Worm (Caenorhabditis elegans) whole organism, L4 larva: ENCODE results near the gene rcan-1.

Experiments used
- F37D6.2 ChIP-seq: sonication (generic microtip); optimal IDR thresholded peaks from 2 replicates; lab custom pipeline; 2016; ENCODE audit warnings: mild to moderate bottlenecking, missing genetic modification characterization, missing compliant biosample characterization
- F49E8.2 ChIP-seq: sonication (generic microtip); optimal IDR thresholded peaks from 2 replicates; lab custom pipeline; 2016; ENCODE audit warnings: missing compliant biosample characterization, mild to moderate bottlenecking, missing genetic modification characterization, borderline replicate concordance
- R02D3.7 ChIP-seq: fragments of 150-350 bp; sonication (generic microtip); optimal IDR thresholded peaks from 3 replicates; lab custom pipeline; 2014; ENCODE audit warnings: missing biosample characterization, missing genetic modification characterization
- ZK546.5 ChIP-seq, 2 experiments: sonication (generic microtip); optimal IDR thresholded peaks; 2 replicates each; lab custom pipeline; 2017; ENCODE audit warnings: missing biosample characterization in 2 of 2, missing genetic modification characterization in 2 of 2
- aly-2 ChIP-seq: sonication (generic microtip); optimal IDR thresholded peaks from 2 replicates; lab custom pipeline; 2018; ENCODE audit warnings: missing biosample characterization, missing genetic modification characterization
- ama-1 ChIP-seq: fragments of 150-350 bp; optimal IDR thresholded peaks from 2 replicates; lab custom pipeline; 2014; ENCODE audit warnings: inconsistent platforms, mixed read lengths
- attf-4 ChIP-seq: sonication (generic microtip); optimal IDR thresholded peaks from 3 replicates; lab custom pipeline; 2017; ENCODE audit warnings: missing biosample characterization, missing genetic modification characterization
- daf-12 ChIP-seq: fragments of 150-350 bp; optimal IDR thresholded peaks from 2 replicates; lab custom pipeline; 2014; ENCODE audit warnings: missing biosample characterization, missing genetic modification reagents, missing genetic modification characterization
- dmd-9 ChIP-seq: fragments of 200-800 bp; sonication (Bioruptor generic); IDR thresholded peaks from 2 replicates; pipeline ENCODE4 v1.3.6; 2022; ENCODE audit warnings: missing genetic modification reagents, missing genetic modification characterization, missing compliant biosample characterization
- duxl-1 ChIP-seq: sonication (generic microtip); optimal IDR thresholded peaks from 2 replicates; lab custom pipeline; 2016; ENCODE audit warnings: mild to moderate bottlenecking, missing genetic modification characterization, moderate library complexity, missing compliant biosample characterization; ENCODE audit not compliant: poor library complexity
- dve-1 ChIP-seq: sonication (generic microtip); optimal IDR thresholded peaks from 2 replicates; lab custom pipeline; 2017; ENCODE audit warnings: antibody characterized with exemption, mild to moderate bottlenecking, missing genetic modification characterization, missing compliant biosample characterization; ENCODE audit not compliant: insufficient read depth
- egl-27 ChIP-seq: sonication (generic microtip); optimal IDR thresholded peaks from 3 replicates; lab custom pipeline; 2017; ENCODE audit warnings: missing biosample characterization, missing genetic modification reagents, missing genetic modification characterization
- hlh-11 ChIP-seq: fragments of 200-800 bp; sonication (Bioruptor generic); optimal IDR thresholded peaks from 2 replicates; lab custom pipeline; 2018; ENCODE audit warnings: mild to moderate bottlenecking, missing genetic modification characterization, missing compliant biosample characterization
- hmg-1.1 ChIP-seq: fragments of 200-800 bp; sonication (Bioruptor generic); IDR thresholded peaks from 2 replicates; pipeline ENCODE4 v1.3.6; 2022; ENCODE audit warnings: missing genetic modification reagents, missing genetic modification characterization, missing compliant biosample characterization
- lin-13 ChIP-seq: fragments of 150-350 bp; optimal IDR thresholded peaks from 2 replicates; lab custom pipeline; 2014; ENCODE audit warnings: missing biosample characterization, missing genetic modification reagents, missing genetic modification characterization
- lin-15B ChIP-seq: fragments of 150-350 bp; sonication (generic microtip); optimal IDR thresholded peaks from 3 replicates; lab custom pipeline; 2014; ENCODE audit warnings: missing biosample characterization, missing genetic modification characterization
- lin-38 ChIP-seq: fragments of 200-800 bp; sonication (Bioruptor generic); IDR thresholded peaks from 2 replicates; pipeline ENCODE4 v1.3.6; 2022; ENCODE audit warnings: missing genetic modification reagents, missing genetic modification characterization, missing compliant biosample characterization
- lsy-2 ChIP-seq, 2 experiments: fragments of 150-350 bp in 1 of 2; sonication (generic microtip) in 1 of 2; optimal IDR thresholded peaks; 2 replicates each; lab custom pipeline; 2014 to 2017; ENCODE audit warnings: missing biosample characterization in 2 of 2, missing genetic modification characterization in 2 of 2
- madf-9 ChIP-seq: fragments of 200-800 bp; sonication (Bioruptor generic); conservative IDR thresholded peaks from 2 replicates; pipeline ENCODE4 v1.3.6; 2022; ENCODE audit warnings: missing genetic modification reagents, missing genetic modification characterization, missing compliant biosample characterization
- mep-1 ChIP-seq: fragments of 150-350 bp; sonication (generic microtip); optimal IDR thresholded peaks from 3 replicates; lab custom pipeline; 2014; ENCODE audit warnings: missing biosample characterization, missing genetic modification characterization
- mes-2 ChIP-seq: sonication (generic microtip); optimal IDR thresholded peaks from 2 replicates; lab custom pipeline; 2016; ENCODE audit warnings: missing genotype, mild to moderate bottlenecking, missing genetic modification characterization, missing compliant biosample characterization; ENCODE audit not compliant: poor library complexity, severe bottlenecking
- mxl-2 ChIP-seq: fragments of 200-800 bp; sonication (Bioruptor generic); conservative IDR thresholded peaks from 2 replicates; pipeline ENCODE4 v1.3.6; 2022; ENCODE audit warnings: missing genetic modification reagents, missing genetic modification characterization, missing compliant biosample characterization
- mxl-3 ChIP-seq: fragments of 200-800 bp; sonication (Bioruptor generic); optimal IDR thresholded peaks from 2 replicates; lab custom pipeline; 2018; ENCODE audit warnings: mild to moderate bottlenecking, missing genetic modification characterization, missing compliant biosample characterization
- nhr-102 ChIP-seq: sonication (generic microtip); optimal IDR thresholded peaks from 2 replicates; lab custom pipeline; 2016; ENCODE audit warnings: mild to moderate bottlenecking, missing genetic modification characterization, moderate library complexity, missing compliant biosample characterization
- nhr-237 ChIP-seq: sonication (generic microtip); optimal IDR thresholded peaks from 2 replicates; lab custom pipeline; 2017; ENCODE audit warnings: missing biosample characterization, missing genetic modification characterization
- nhr-25 ChIP-seq: sonication (generic microtip); optimal IDR thresholded peaks from 2 replicates; lab custom pipeline; 2017; ENCODE audit warnings: missing genetic modification characterization, mild to moderate bottlenecking, missing compliant biosample characterization, antibody characterized with exemption, moderate library complexity, borderline replicate concordance; ENCODE audit not compliant: insufficient read depth
- nhr-28 ChIP-seq: fragments of 150-350 bp; optimal IDR thresholded peaks from 2 replicates; lab custom pipeline; 2014; ENCODE audit warnings: missing biosample characterization, missing genetic modification characterization
- nhr-6 ChIP-seq: fragments of 150-350 bp; optimal IDR thresholded peaks from 2 replicates; lab custom pipeline; 2014; ENCODE audit warnings: missing biosample characterization, missing genetic modification characterization
- nhr-76 ChIP-seq: fragments of 150-350 bp; optimal IDR thresholded peaks from 2 replicates; lab custom pipeline; 2014; ENCODE audit warnings: missing biosample characterization, missing genetic modification characterization
- php-3 ChIP-seq: fragments of 200-800 bp; sonication (Bioruptor generic); IDR thresholded peaks from 2 replicates; pipeline ENCODE4 v1.3.6; 2022; ENCODE audit warnings: missing genetic modification reagents, missing genetic modification characterization, missing compliant biosample characterization
- pqm-1 ChIP-seq: sonication (generic microtip); optimal IDR thresholded peaks from 2 replicates; lab custom pipeline; 2017; ENCODE audit warnings: missing biosample characterization, missing genetic modification characterization
- sdz-12 ChIP-seq: fragments of 200-800 bp; sonication (Bioruptor generic); optimal IDR thresholded peaks from 2 replicates; lab custom pipeline; 2018; ENCODE audit warnings: mild to moderate bottlenecking, missing genetic modification characterization, missing compliant biosample characterization
- set-16 ChIP-seq: fragments of 200-800 bp; sonication (Bioruptor generic); IDR thresholded peaks from 2 replicates; pipeline ENCODE4 v1.3.6; 2022; ENCODE audit warnings: missing genetic modification reagents, missing genetic modification characterization, missing compliant biosample characterization
- skn-1 ChIP-seq: fragments of 150-350 bp; optimal IDR thresholded peaks from 2 replicates; lab custom pipeline; 2014; ENCODE audit warnings: missing biosample characterization, missing genetic modification characterization
- snpc-1.2 ChIP-seq: fragments of 200-800 bp; sonication (Bioruptor generic); IDR thresholded peaks from 2 replicates; pipeline ENCODE4 v1.3.6; 2022; ENCODE audit warnings: missing genetic modification reagents, missing genetic modification characterization, missing compliant biosample characterization
- spr-1 ChIP-seq: sonication (generic microtip); optimal IDR thresholded peaks from 2 replicates; lab custom pipeline; 2016; ENCODE audit warnings: mild to moderate bottlenecking, missing genetic modification characterization, missing compliant biosample characterization
- spr-3 ChIP-seq: fragments of 200-800 bp; sonication (Bioruptor generic); optimal IDR thresholded peaks from 2 replicates; lab custom pipeline; 2018; ENCODE audit warnings: mild to moderate bottlenecking, missing genetic modification characterization, missing compliant biosample characterization
- unc-130 ChIP-seq: sonication (generic microtip); optimal IDR thresholded peaks from 2 replicates; lab custom pipeline; 2016; ENCODE audit warnings: missing genetic modification reagents, missing genetic modification characterization, missing compliant biosample characterization
- unc-39 ChIP-seq: sonication (generic microtip); optimal IDR thresholded peaks from 2 replicates; lab custom pipeline; 2017; ENCODE audit warnings: missing biosample characterization, missing genetic modification characterization
- unc-62 ChIP-seq, 3 experiments: fragments of 150-350 bp in 1 of 3; sonication (generic microtip); optimal IDR thresholded peaks in 2 of 3; peaks in 1 of 3; 1 replicate in 1 of 3; 2 replicates in 2 of 3; lab custom pipeline; 2014 to 2017; ENCODE audit warnings: missing biosample characterization in 3 of 3, missing genetic modification characterization in 3 of 3, missing genetic modification reagents in 3 of 3, missing genotype in 1 of 3
- zfp-2 ChIP-seq: sonication (generic microtip); optimal IDR thresholded peaks from 2 replicates; lab custom pipeline; 2016; ENCODE audit warnings: mild to moderate bottlenecking, missing genetic modification characterization, missing compliant biosample characterization
- zfp-3 ChIP-seq: fragments of 200-800 bp; sonication (Bioruptor generic); conservative IDR thresholded peaks from 2 replicates; pipeline ENCODE4 v1.3.6; 2022; ENCODE audit warnings: missing genetic modification reagents, missing genetic modification characterization, missing compliant biosample characterization
- zip-11 ChIP-seq: fragments of 200-800 bp; sonication (Bioruptor generic); IDR thresholded peaks from 2 replicates; pipeline ENCODE4 v1.3.6; 2022; ENCODE audit warnings: missing genetic modification characterization, missing compliant biosample characterization
- zip-2 ChIP-seq: fragments of 150-350 bp; optimal IDR thresholded peaks from 2 replicates; lab custom pipeline; 2014; ENCODE audit warnings: missing biosample characterization, missing genetic modification characterization
- ztf-7 ChIP-seq: fragments of 150-350 bp; optimal IDR thresholded peaks from 2 replicates; lab custom pipeline; 2014; ENCODE audit warnings: missing biosample characterization, missing genetic modification characterization

rcan-1 gene

ce11 chrIII:5705228-5705888, 21.5 kb upstream of the rcan-1 start, which contains the start of gene swp-1 (continued):
- no peak for TF ChIP-seq mxl-3 (GFP tag; lab: Kevin White, UChicago)
- no peak for TF ChIP-seq zip-2 (tag; lab: Kevin White, UChicago)
- TF ChIP-seq zfp-3 (GFP tag; lab: Robert Waterston, UW): 0 out of 2 replicates have a peak, but pooled peaks have one; percentile 12
- TF ChIP-seq lsy-2 (tag; optimal IDR thresholded peaks at IDR 0.05; lab: Kevin White, UChicago): no peak

DNA sequence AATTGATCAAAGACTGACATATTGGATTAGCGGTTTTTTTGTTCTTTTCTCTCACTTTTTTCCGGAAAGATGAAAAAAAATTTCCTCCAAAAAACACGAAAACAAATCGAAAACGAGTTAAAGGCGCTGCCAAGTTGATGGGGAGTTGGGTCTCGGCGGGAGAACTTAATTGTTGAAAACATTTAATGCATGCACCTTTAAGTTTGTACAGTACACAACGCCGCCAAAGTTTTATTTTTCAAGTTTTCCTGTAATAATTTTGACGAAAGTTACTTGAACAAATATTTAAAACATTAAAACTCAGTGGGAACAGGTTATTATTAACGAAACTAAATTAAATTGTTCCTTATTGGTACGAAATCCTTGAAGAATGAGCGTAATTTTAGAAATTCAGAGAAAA, 17.6 kb upstream of the rcan-1 start:
- no peak for TF ChIP-seq dmd-9 (GFP tag; lab: Robert Waterston, UW)
- TF ChIP-seq snpc-1.2 (GFP tag; lab: Robert Waterston, UW): no peak
- no peak for TF ChIP-seq F49E8.2
- TF ChIP-seq ztf-7 (tag; lab: Kevin White, UChicago): no peak
- no peak for TF ChIP-seq mxl-2 (GFP tag; lab: Robert Waterston, UW)
- no peak for TF ChIP-seq R02D3.7 (tag; lab: Kevin White, UChicago)
- no peak for TF ChIP-seq nhr-28
- no peak for TF ChIP-seq spr-3 (GFP tag; lab: Kevin White, UChicago)
- TF ChIP-seq nhr-76: no peak

ce11 chrIII:5697963-5698730, 14.2 kb upstream of the rcan-1 start, which contains the start of the genes lgg-3 and rgs-5:
TSS of gene lgg-3 (minus strand) at chrIII:5698013.
TSS of gene rgs-5 (plus strand) at chrIII:5698555.
- TF ChIP-seq lin-15B (tag; lab: Kevin White, UChicago) (no peak), skn-1 (tag; lab: Kevin White, UChicago) (no peak), ZK546.5 (tag; optimal IDR thresholded peaks at IDR 0.05; lab: Kevin White, UChicago) (no peak), dve-1 (tag; lab: Kevin White, UChicago) (peak; percentile 1), unc-130 (no peak), nhr-6 (tag; lab: Kevin White, UChicago) (peak; percentile 2), spr-1 (tag; lab: Kevin White, UChicago) (no peak), zfp-2 (tag; lab: Kevin White, UChicago) (no peak), mep-1 (peak; percentile 60), unc-39 (tag; lab: Kevin White, UChicago) (no peak), php-3 (no peak), zip-11 (GFP tag; lab: Robert Waterston, UW) (no peak), F37D6.2 (tag; lab: Kevin White, UChicago) (no peak), unc-62 (GFP tag; optimal IDR thresholded peaks at IDR 0.05 in 1 of 2; lab: Kevin White, UChicago) (no peak), unc-62 (tag; optimal IDR thresholded peaks at IDR 0.05; lab: Kevin White, UChicago) (no peak), attf-4 (no peak), sdz-12 (GFP tag; lab: Kevin White, UChicago) (no peak), nhr-25 (no peak), lin-13 (GFP tag; lab: Kevin White, UChicago) (peak; percentile 17), hlh-11 (tag; lab: Kevin White, UChicago) (peak; percentile 52), madf-9 (GFP tag; lab: Robert Waterston, UW) (no peak), ama-1 (no peak), snpc-1.2 (GFP tag; lab: Robert Waterston, UW) (no peak), daf-12 (tag; lab: Kevin White, UChicago) (no peak), nhr-102 (no peak), aly-2 (tag; lab: Kevin White, UChicago) (no peak), duxl-1 (tag; lab: Kevin White, UChicago) (no peak), hmg-1.1 (GFP tag; lab: Robert Waterston, UW) (no peak), mes-2 (tag; lab: Kevin White, UChicago) (peak; percentile 71), nhr-237 (tag; lab: Kevin White, UChicago) (no peak), lsy-2 (tag; optimal IDR thresholded peaks at IDR 0.05; lab: Kevin White, UChicago) (peak in 1 of 2 experiments; percentile 64), pqm-1 (no peak), R02D3.7 (tag; lab: Kevin White, UChicago) (no peak), lin-38 (GFP tag; lab: Robert Waterston, UW) (peak; percentile 39; the same call in 1 of the 2 replicates), set-16 (GFP tag; lab: Robert Waterston, UW) (no peak), egl-27 (no peak)
